Worm (Caenorhabditis elegans) whole organism, mixed stage, embryonic: ENCODE measurements around the gene M106.2.

Experiments
- blmp-1 ChIP-seq: fragments of 150-350 bp; optimal IDR thresholded peaks from 2 replicates; lab custom pipeline; 2014; ENCODE audit warnings: missing biosample characterization, missing genetic modification characterization
- ces-1 ChIP-seq: fragments of 150-350 bp; optimal IDR thresholded peaks from 2 replicates; lab custom pipeline; 2014; ENCODE audit warnings: missing biosample characterization, missing genetic modification reagents, missing genetic modification characterization
- mls-2 ChIP-seq: sonication (generic microtip); optimal IDR thresholded peaks from 2 replicates; lab custom pipeline; 2016; ENCODE audit warnings: mild to moderate bottlenecking, missing genetic modification characterization, moderate library complexity, missing compliant biosample characterization
- nhr-237 ChIP-seq: fragments of 150-350 bp; optimal IDR thresholded peaks from 2 replicates; lab custom pipeline; 2014; ENCODE audit warnings: missing biosample characterization, missing genetic modification characterization
- nhr-76 ChIP-seq: sonication (generic microtip); optimal IDR thresholded peaks from 2 replicates; lab custom pipeline; 2017; ENCODE audit warnings: missing biosample characterization, missing genetic modification characterization
- ztf-11 ChIP-seq: fragments of 150-350 bp; optimal IDR thresholded peaks from 2 replicates; lab custom pipeline; 2014; ENCODE audit warnings: missing biosample characterization, missing genetic modification characterization

- TF ChIP-seq mls-2 (tag; lab: Kevin White, UChicago) (no peak), ces-1 (GFP tag; lab: Kevin White, UChicago) (peak; percentile 17), blmp-1 (tag; lab: Kevin White, UChicago) (no peak), nhr-76 (no peak), ztf-11 (tag; lab: Kevin White, UChicago) (no peak), nhr-237 (no peak)
These were observed 45.4 kb downstream of the M106.2 start for ce11 chrII:10804442-10804841.
